Fruit fly (Drosophila melanogaster) whole organism, adult: Measurements from ENCODE around the gene CG33099.

ENCODE experiments used
- CG11617 ChIP-seq: fragments of 200-800 bp; sonication (Bioruptor generic); optimal IDR thresholded peaks from 2 replicates; lab custom pipeline; 2017; ENCODE audit warnings: mild to moderate bottlenecking, missing biosample characterization, missing genetic modification reagents, missing genetic modification characterization
- CG12768 ChIP-seq: fragments of 200-800 bp; sonication (Bioruptor generic); optimal IDR thresholded peaks from 2 replicates; lab custom pipeline; 2017; ENCODE audit warnings: missing biosample characterization, missing genetic modification characterization, mild to moderate bottlenecking, moderate library complexity, missing genetic modification reagents
- CG14711 ChIP-seq: fragments of 200-800 bp; sonication (Bioruptor generic); optimal IDR thresholded peaks from 2 replicates; lab custom pipeline; 2018; ENCODE audit warnings: missing biosample characterization, mild to moderate bottlenecking, missing genetic modification characterization, moderate library complexity
- CG1620 ChIP-seq: fragments of 200-800 bp; sonication (Bioruptor generic); optimal IDR thresholded peaks from 2 replicates; lab custom pipeline; 2016; ENCODE audit warnings: missing biosample characterization, missing genetic modification characterization
- CG33017 ChIP-seq: fragments of 200-800 bp; sonication (Bioruptor generic); optimal IDR thresholded peaks from 2 replicates; lab custom pipeline; 2018; ENCODE audit warnings: missing biosample characterization, mild to moderate bottlenecking, missing genetic modification characterization, moderate library complexity
- CG5204 ChIP-seq: fragments of 200-800 bp; sonication (Bioruptor generic); optimal IDR thresholded peaks from 2 replicates; lab custom pipeline; 2016; ENCODE audit warnings: missing biosample characterization, missing genetic modification characterization
- CG7045 ChIP-seq: fragments of 200-800 bp; sonication (Bioruptor generic); optimal IDR thresholded peaks from 2 replicates; lab custom pipeline; 2017; ENCODE audit warnings: missing biosample characterization, mild to moderate bottlenecking, missing genetic modification characterization
- CG7101 ChIP-seq: fragments of 200-800 bp; sonication (Bioruptor generic); optimal IDR thresholded peaks from 2 replicates; lab custom pipeline; 2018; ENCODE audit warnings: missing biosample characterization, mild to moderate bottlenecking, missing genetic modification characterization, moderate library complexity
- Clk ChIP-seq: fragments of 200-800 bp; sonication (Bioruptor generic); optimal IDR thresholded peaks from 2 replicates; lab custom pipeline; 2017; ENCODE audit warnings: missing biosample characterization, missing genetic modification characterization
- Crg-1 ChIP-seq: fragments of 200-800 bp; sonication (Bioruptor generic); optimal IDR thresholded peaks from 2 replicates; lab custom pipeline; 2016; ENCODE audit warnings: missing biosample characterization, missing genetic modification characterization
- Hr96 ChIP-seq: fragments of 200-800 bp; sonication (Bioruptor generic); optimal IDR thresholded peaks from 2 replicates; lab custom pipeline; 2016; ENCODE audit warnings: missing biosample characterization, missing genetic modification characterization
- Mnt ChIP-seq: fragments of 200-800 bp; sonication (Bioruptor generic); optimal IDR thresholded peaks from 2 replicates; lab custom pipeline; 2016; ENCODE audit warnings: missing biosample characterization, mild to moderate bottlenecking, missing genetic modification characterization
- bab1 ChIP-seq: fragments of 200-800 bp; sonication (Bioruptor generic); optimal IDR thresholded peaks from 3 replicates; lab custom pipeline; 2019; ENCODE audit warnings: missing biosample characterization, mild to moderate bottlenecking, missing genetic modification characterization, moderate library complexity
- cic ChIP-seq: fragments of 200-800 bp; sonication (Bioruptor generic); optimal IDR thresholded peaks from 2 replicates; lab custom pipeline; 2017; ENCODE audit warnings: missing biosample characterization, mild to moderate bottlenecking, missing genetic modification characterization, moderate library complexity
- cnc ChIP-seq, 2 experiments: fragments of >200 bp; optimal IDR thresholded peaks; 2 replicates each; lab custom pipeline; 2017
- kay ChIP-seq: fragments of 200-800 bp; sonication (Bioruptor generic); peaks from one replicate; lab custom pipeline; 2016; ENCODE audit warnings: missing biosample characterization, missing genetic modification characterization, borderline replicate concordance
- ovo ChIP-seq: fragments of 200-800 bp; sonication (Bioruptor generic); optimal IDR thresholded peaks from 2 replicates; lab custom pipeline; 2016; ENCODE audit warnings: missing biosample characterization, missing genetic modification characterization
- pad ChIP-seq: fragments of 200-800 bp; sonication (Bioruptor generic); optimal IDR thresholded peaks from 3 replicates; lab custom pipeline; 2017; ENCODE audit warnings: missing biosample characterization, missing genetic modification characterization, mild to moderate bottlenecking, moderate library complexity, missing genetic modification reagents
- tj ChIP-seq: fragments of 200-800 bp; sonication (Bioruptor generic); optimal IDR thresholded peaks from 3 replicates; lab custom pipeline; 2017; ENCODE audit warnings: missing biosample characterization, mild to moderate bottlenecking, missing genetic modification characterization, moderate library complexity
- toe ChIP-seq: fragments of 200-800 bp; sonication (Bioruptor generic); optimal IDR thresholded peaks from 2 replicates; lab custom pipeline; 2016; ENCODE audit warnings: missing biosample characterization, missing genetic modification characterization

Gene CG33099

dm6 chr3R:22530305-22530704 is at the start of gene CG33099:
Gene CG33099 (minus strand): TSS chr3R:22530572.
- TF ChIP-seq Mnt (GFP tag; lab: Kevin White, UChicago) (peak; percentile 70), bab1 (peak; percentile 21), ovo (no peak), Crg-1 (GFP tag; lab: Kevin White, UChicago) (peak; percentile 83), CG5204 (GFP tag; lab: Kevin White, UChicago) (peak; percentile 46), CG1620 (GFP tag; lab: Kevin White, UChicago) (peak; percentile 49), CG12768 (GFP tag; lab: Kevin White, UChicago) (peak; percentile 73), CG33017 (tag; lab: Kevin White, UChicago) (peak; percentile 67), cnc (optimal IDR thresholded peaks at IDR 0.05; lab: Kevin White, UChicago) (no peak), Clk (GFP tag; lab: Kevin White, UChicago) (peak; percentile 48), CG7045 (peak; percentile 76), pad (peak; percentile 47), Hr96 (GFP tag; lab: Kevin White, UChicago) (peak; percentile 28), CG14711 (tag; lab: Kevin White, UChicago) (peak; percentile 57), tj (GFP tag; lab: Kevin White, UChicago) (peak; percentile 42), toe (peak; percentile 51), kay (GFP tag; lab: Kevin White, UChicago) (peak; percentile 66), CG11617 (GFP tag; lab: Kevin White, UChicago) (peak; percentile 73), CG7101 (peak; percentile 79), cic (peak; percentile 85)

dm6 chr3R:22576979-22577378 is 46.6 kb upstream of the CG33099 start:
- TF ChIP-seq Mnt (GFP tag; lab: Kevin White, UChicago) = no peak
- TF ChIP-seq CG12768 (GFP tag; lab: Kevin White, UChicago) = no peak
- no peak for TF ChIP-seq CG5204 (GFP tag; lab: Kevin White, UChicago)
- TF ChIP-seq toe = no peak
- no peak for TF ChIP-seq ovo
- no peak for TF ChIP-seq CG1620 (GFP tag; lab: Kevin White, UChicago)
- no peak for TF ChIP-seq pad
- TF ChIP-seq Hr96 (GFP tag; lab: Kevin White, UChicago) = no peak
- TF ChIP-seq CG11617 (GFP tag; lab: Kevin White, UChicago) = no peak
- TF ChIP-seq CG7045 = no peak

dm6 chr3R:22576096-22576697 is 45.8 kb upstream of the CG33099 start:
- no peak for TF ChIP-seq CG12768 (GFP tag; lab: Kevin White, UChicago)
- TF ChIP-seq CG14711 (tag; lab: Kevin White, UChicago) = no peak
- TF ChIP-seq Crg-1 (GFP tag; lab: Kevin White, UChicago) = no peak
- no peak for TF ChIP-seq CG33017 (tag; lab: Kevin White, UChicago)
- no peak for TF ChIP-seq bab1
- no peak for TF ChIP-seq cnc (optimal IDR thresholded peaks at IDR 0.05; lab: Kevin White, UChicago)
- TF ChIP-seq ovo = no peak
- no peak for TF ChIP-seq CG11617 (GFP tag; lab: Kevin White, UChicago)

- no peak for TF ChIP-seq CG1620 (GFP tag; lab: Kevin White, UChicago)
- TF ChIP-seq bab1 = no peak
- no peak for TF ChIP-seq CG12768 (GFP tag; lab: Kevin White, UChicago)
- TF ChIP-seq CG33017 (tag; lab: Kevin White, UChicago) = no peak
- no peak for TF ChIP-seq Mnt (GFP tag; lab: Kevin White, UChicago)
- no peak for TF ChIP-seq CG7045
- TF ChIP-seq tj (GFP tag; lab: Kevin White, UChicago) = no peak
- TF ChIP-seq toe = no peak
- no peak for TF ChIP-seq cnc (optimal IDR thresholded peaks at IDR 0.05; lab: Kevin White, UChicago)
- TF ChIP-seq CG14711 (tag; lab: Kevin White, UChicago) = no peak
- TF ChIP-seq cic = no peak
- TF ChIP-seq Crg-1 (GFP tag; lab: Kevin White, UChicago) = no peak
- no peak for TF ChIP-seq CG11617 (GFP tag; lab: Kevin White, UChicago)
- no peak for TF ChIP-seq ovo
Measured at dm6 chr3R:22573590-22573989, 43.2 kb upstream of the CG33099 start.

dm6 chr3R:22569888-22570287 is 39.5 kb upstream of the CG33099 start, which contains the start of gene CG33110:
Gene CG33110 (plus strand): TSS chr3R:22570188.
- TF ChIP-seq toe = no peak
- no peak for TF ChIP-seq tj (GFP tag; lab: Kevin White, UChicago)
- no peak for TF ChIP-seq CG12768 (GFP tag; lab: Kevin White, UChicago)
- TF ChIP-seq ovo = no peak

dm6 chr3R:22568508-22568907 is 38.1 kb upstream of the CG33099 start:
- TF ChIP-seq pad (no peak), Hr96 (GFP tag; lab: Kevin White, UChicago) (no peak), CG7045 (no peak)

dm6 chr3R:22565732-22566131 is 35.4 kb upstream of the CG33099 start:
- TF ChIP-seq CG11617 (GFP tag; lab: Kevin White, UChicago) (no peak), CG33017 (tag; lab: Kevin White, UChicago) (no peak), toe (no peak), Mnt (GFP tag; lab: Kevin White, UChicago) (no peak), cnc (optimal IDR thresholded peaks at IDR 0.05; lab: Kevin White, UChicago) (no peak), pad (no peak), CG7045 (no peak), CG14711 (tag; lab: Kevin White, UChicago) (no peak), kay (GFP tag; lab: Kevin White, UChicago) (no peak), Hr96 (GFP tag; lab: Kevin White, UChicago) (no peak), CG1620 (GFP tag; lab: Kevin White, UChicago) (no peak), bab1 (no peak), cic (no peak), CG5204 (GFP tag; lab: Kevin White, UChicago) (no peak), tj (GFP tag; lab: Kevin White, UChicago) (no peak), ovo (no peak), CG12768 (GFP tag; lab: Kevin White, UChicago) (no peak), Crg-1 (GFP tag; lab: Kevin White, UChicago) (no peak), Clk (GFP tag; lab: Kevin White, UChicago) (no peak)
